Fruit fly (Drosophila melanogaster): Measurements from ENCODE around the gene alpha-Est9.

Gene alpha-Est9

DNA sequence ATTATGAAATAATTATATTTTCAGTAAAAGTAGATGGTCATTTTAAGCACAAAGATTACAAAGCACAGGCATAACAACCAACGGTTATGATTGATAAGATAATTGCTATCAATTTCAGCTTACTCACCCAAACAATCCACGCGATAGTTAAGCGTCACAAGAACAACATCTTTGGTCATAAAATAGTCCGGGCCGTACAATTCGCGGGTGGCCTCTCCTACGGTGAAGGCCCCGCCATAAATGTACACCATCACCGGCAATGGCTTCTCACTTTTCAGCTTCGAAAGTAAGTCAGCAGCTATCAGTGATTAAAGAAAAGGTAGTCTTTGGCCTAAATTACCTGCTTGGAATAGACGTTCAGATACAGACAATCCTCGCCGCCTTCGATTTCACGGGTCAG lies 30.7 kb upstream of the alpha-Est9 start:
- TF ChIP-seq cic (GFP tag; optimal IDR thresholded peaks at IDR 0.05) (no peak), tj (GFP tag; optimal IDR thresholded peaks at IDR 0.05) (no peak), Hr96 (GFP tag; optimal IDR thresholded peaks at IDR 0.05) (no peak), CG33017 (tag; optimal IDR thresholded peaks at IDR 0.05) (no peak), CG12768 (GFP tag; optimal IDR thresholded peaks at IDR 0.05) (no peak), ovo (GFP tag; optimal IDR thresholded peaks at IDR 0.05) (no peak), CG1620 (GFP tag; optimal IDR thresholded peaks at IDR 0.05) (no peak), CG7101 (tag; optimal IDR thresholded peaks at IDR 0.05) (no peak), Clk (GFP tag; optimal IDR thresholded peaks at IDR 0.05) (no peak), CG14711 (tag; optimal IDR thresholded peaks at IDR 0.05) (no peak), CG5204 (GFP tag; optimal IDR thresholded peaks at IDR 0.05) (no peak), CG11617 (GFP tag; optimal IDR thresholded peaks at IDR 0.05) (no peak), CG7045 (GFP tag; optimal IDR thresholded peaks at IDR 0.05) (no peak), Crg-1 (GFP tag; optimal IDR thresholded peaks at IDR 0.05) (no peak), toe (GFP tag; optimal IDR thresholded peaks at IDR 0.05) (no peak)

DNA sequence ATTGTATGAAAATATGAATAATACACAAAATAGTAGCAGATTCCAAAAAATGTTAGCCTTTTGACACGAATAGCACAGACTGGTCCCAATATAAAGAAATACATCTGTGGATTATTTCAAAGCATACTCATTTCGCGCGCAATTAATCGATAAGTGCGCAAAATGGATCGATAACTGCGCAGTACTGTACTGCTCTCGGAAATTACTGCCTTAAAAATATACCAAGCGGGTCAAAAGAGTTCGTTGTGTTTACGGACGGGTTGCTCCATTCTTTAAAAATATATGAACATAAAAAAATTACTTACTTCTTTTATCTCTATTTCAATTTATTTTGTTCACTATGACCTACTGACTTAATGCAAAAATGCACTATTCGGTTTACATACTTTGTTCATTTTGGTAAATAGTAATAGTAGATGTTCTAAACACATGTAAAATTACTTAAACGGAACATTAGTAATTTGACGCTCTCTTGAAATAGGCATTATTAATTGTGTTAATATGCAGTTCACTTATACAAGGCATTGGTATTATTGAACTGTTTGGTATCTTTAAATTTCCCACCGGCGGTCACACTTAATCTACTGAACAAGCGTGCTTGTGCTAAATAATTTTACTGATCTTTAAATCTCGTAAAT lies 25.4 kb upstream of the alpha-Est9 start, which contains the start of the genes Rtnl2 and alphaTub84D:
Gene Rtnl2, minus strand, starts transcription at position 58 of the 638 bp plus-strand sequence.
Gene alphaTub84D, plus strand, starts transcription at position 570 of the 638 bp plus-strand sequence.
- TF ChIP-seq bab1 (GFP tag; optimal IDR thresholded peaks at IDR 0.05) = no peak
- no peak for TF ChIP-seq CG33017 (tag; optimal IDR thresholded peaks at IDR 0.05)
- TF ChIP-seq CG5204 (GFP tag; optimal IDR thresholded peaks at IDR 0.05) = no peak
- TF ChIP-seq Mnt (GFP tag; optimal IDR thresholded peaks at IDR 0.05) = no peak
- no peak for TF ChIP-seq CG12768 (GFP tag; optimal IDR thresholded peaks at IDR 0.05)
- no peak for TF ChIP-seq pad (GFP tag; optimal IDR thresholded peaks at IDR 0.05)
- no peak for TF ChIP-seq CG7045 (GFP tag; optimal IDR thresholded peaks at IDR 0.05)
- TF ChIP-seq CG11617 (GFP tag; optimal IDR thresholded peaks at IDR 0.05) = no peak
- no peak for TF ChIP-seq CG7101 (tag; optimal IDR thresholded peaks at IDR 0.05)
- no peak for TF ChIP-seq Hr96 (GFP tag; optimal IDR thresholded peaks at IDR 0.05)
- TF ChIP-seq CG14711 (tag; optimal IDR thresholded peaks at IDR 0.05) = no peak
- no peak for TF ChIP-seq ovo (GFP tag; optimal IDR thresholded peaks at IDR 0.05)
- TF ChIP-seq kay (GFP tag; ENCODE audit: borderline replicate concordance) = no peak

DNA sequence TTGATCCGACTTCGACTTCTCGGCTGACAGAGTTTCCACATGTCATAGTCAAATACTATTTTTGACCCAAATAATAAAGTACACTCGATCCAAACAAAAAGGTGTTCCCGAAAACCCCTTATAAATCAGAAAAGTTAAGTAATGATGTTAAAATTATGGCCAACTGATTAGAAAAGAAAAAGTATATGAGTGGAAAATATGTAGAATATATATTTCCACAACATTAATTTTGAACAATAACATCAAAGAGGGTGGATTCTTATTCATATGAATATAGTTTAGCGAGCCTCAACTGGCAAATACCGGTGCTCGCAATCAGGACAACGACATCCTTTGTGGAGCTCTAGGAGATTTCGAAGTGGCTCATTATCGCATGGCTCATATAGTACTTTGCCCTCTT lies 23.8 kb upstream of the alpha-Est9 start, which contains the start of gene alpha-Est6:
Gene alpha-Est6, minus strand, starts transcription at position 101 of the 400 bp plus-strand sequence.
- TF ChIP-seq ovo (GFP tag; optimal IDR thresholded peaks at IDR 0.05) (no peak), pad (GFP tag; optimal IDR thresholded peaks at IDR 0.05) (no peak), bab1 (GFP tag; optimal IDR thresholded peaks at IDR 0.05) (no peak), toe (GFP tag; optimal IDR thresholded peaks at IDR 0.05) (no peak), cic (GFP tag; optimal IDR thresholded peaks at IDR 0.05) (no peak), Clk (GFP tag; optimal IDR thresholded peaks at IDR 0.05) (no peak), Hr96 (GFP tag; optimal IDR thresholded peaks at IDR 0.05) (no peak), cnc (optimal IDR thresholded peaks at IDR 0.05) (no peak), CG12768 (GFP tag; optimal IDR thresholded peaks at IDR 0.05) (no peak), CG7101 (tag; optimal IDR thresholded peaks at IDR 0.05) (no peak), CG7045 (GFP tag; optimal IDR thresholded peaks at IDR 0.05) (no peak), CG11617 (GFP tag; optimal IDR thresholded peaks at IDR 0.05) (no peak), CG14711 (tag; optimal IDR thresholded peaks at IDR 0.05) (no peak), kay (GFP tag; ENCODE audit: borderline replicate concordance) (no peak), CG1620 (GFP tag; optimal IDR thresholded peaks at IDR 0.05) (no peak), CG5204 (GFP tag; optimal IDR thresholded peaks at IDR 0.05) (no peak), Crg-1 (GFP tag; optimal IDR thresholded peaks at IDR 0.05) (no peak)

DNA sequence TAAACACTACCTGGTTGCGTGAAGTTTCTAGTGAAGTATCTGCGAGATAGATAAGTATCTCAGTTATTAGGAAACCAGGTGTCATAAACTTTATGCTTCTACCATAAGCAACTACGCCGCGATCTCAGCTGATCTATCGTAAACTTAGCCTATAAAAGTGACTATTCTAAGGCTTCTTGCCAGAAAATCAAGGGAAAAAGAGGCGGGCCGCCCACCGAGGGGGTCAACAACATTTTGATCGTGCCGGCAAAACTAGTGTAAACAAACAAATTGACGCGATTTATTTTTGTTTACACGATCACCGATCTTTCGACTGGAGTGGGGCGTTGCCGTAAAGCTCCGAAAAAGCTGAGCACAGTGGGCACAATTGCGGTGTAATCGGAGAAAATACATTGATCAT lies 19.3 kb upstream of the alpha-Est9 start:
- TF ChIP-seq CG33017 (tag; optimal IDR thresholded peaks at IDR 0.05) (peak; percentile 11), ovo (GFP tag; optimal IDR thresholded peaks at IDR 0.05) (no peak)

DNA sequence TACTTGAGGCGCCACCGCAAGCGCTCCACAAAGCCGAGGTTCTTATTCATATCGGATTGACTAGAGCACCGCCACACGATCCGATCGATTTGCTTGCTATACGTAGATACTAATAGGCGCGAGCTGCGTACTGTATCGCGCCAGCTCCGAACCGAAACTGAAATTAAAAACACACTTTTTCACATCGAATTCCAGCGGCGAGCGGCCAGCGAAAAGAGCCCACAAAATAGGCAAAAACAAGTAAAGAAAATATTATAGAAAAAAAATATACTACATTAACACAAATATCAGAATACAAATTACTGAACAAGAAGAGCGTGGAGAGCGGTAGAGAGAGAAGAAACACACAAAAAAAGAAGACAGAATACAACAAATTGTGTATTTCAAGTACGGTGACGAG lies 18.7 kb upstream of the alpha-Est9 start, which contains the start of gene alpha-Est7:
Gene alpha-Est7, minus strand, starts transcription at position 160 of the 400 bp plus-strand sequence.
- TF ChIP-seq Crg-1 (GFP tag; optimal IDR thresholded peaks at IDR 0.05) = no peak
- TF ChIP-seq Clk (GFP tag; optimal IDR thresholded peaks at IDR 0.05) = no peak
- no peak for TF ChIP-seq CG7045 (GFP tag; optimal IDR thresholded peaks at IDR 0.05)
- TF ChIP-seq toe (GFP tag; optimal IDR thresholded peaks at IDR 0.05) = peak; percentile 7
- TF ChIP-seq ovo (GFP tag; optimal IDR thresholded peaks at IDR 0.05) = no peak
- TF ChIP-seq tj (GFP tag; optimal IDR thresholded peaks at IDR 0.05) = no peak
- peak; percentile 91 for TF ChIP-seq kay (GFP tag; ENCODE audit: borderline replicate concordance)
- no peak for TF ChIP-seq pad (GFP tag; optimal IDR thresholded peaks at IDR 0.05)
- no peak for TF ChIP-seq Hr96 (GFP tag; optimal IDR thresholded peaks at IDR 0.05)
- no peak for TF ChIP-seq CG1620 (GFP tag; optimal IDR thresholded peaks at IDR 0.05)
- TF ChIP-seq CG12768 (GFP tag; optimal IDR thresholded peaks at IDR 0.05) = peak; percentile 33
- no peak for TF ChIP-seq bab1 (GFP tag; optimal IDR thresholded peaks at IDR 0.05)
- no peak for TF ChIP-seq cnc (optimal IDR thresholded peaks at IDR 0.05)

DNA sequence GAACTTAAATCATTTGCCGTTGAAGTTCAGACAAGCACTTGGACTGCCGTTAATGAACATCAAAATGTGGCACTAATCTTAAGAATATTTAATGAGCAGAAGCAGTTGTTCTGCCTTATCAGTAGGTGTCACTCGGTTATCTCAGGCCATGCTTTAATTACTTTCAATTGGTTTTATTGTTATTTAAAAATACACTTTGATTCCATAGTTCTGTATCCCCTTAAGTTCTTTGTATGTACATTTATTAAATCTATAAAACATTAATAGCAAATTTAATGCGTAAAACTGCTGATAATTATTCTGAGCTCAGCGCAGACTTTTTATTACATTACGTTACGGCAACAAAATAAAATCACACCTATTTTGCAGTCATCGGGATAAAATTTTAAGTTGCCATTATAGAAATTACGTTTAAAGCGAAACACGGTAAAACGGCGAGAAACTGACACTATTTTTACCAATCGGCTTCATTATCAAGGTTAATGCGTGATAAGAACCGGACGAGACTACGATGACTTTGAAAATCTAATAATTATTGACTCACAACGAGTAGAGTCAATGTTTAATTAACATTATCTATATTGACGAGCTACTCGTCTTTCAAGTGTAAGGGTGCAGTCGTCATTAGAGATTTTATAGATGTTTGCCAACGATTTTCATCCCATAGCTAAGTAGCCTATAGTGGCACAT lies 17.5 kb upstream of the alpha-Est9 start:
- peak; percentile 60 for TF ChIP-seq Crg-1 (GFP tag; optimal IDR thresholded peaks at IDR 0.05)
- TF ChIP-seq ovo (GFP tag; optimal IDR thresholded peaks at IDR 0.05) = peak; percentile 27
- peak; percentile 59 for TF ChIP-seq CG33017 (tag; optimal IDR thresholded peaks at IDR 0.05)
- TF ChIP-seq CG7101 (tag; optimal IDR thresholded peaks at IDR 0.05) = peak; percentile 65
- TF ChIP-seq tj (GFP tag; optimal IDR thresholded peaks at IDR 0.05) = no peak
- TF ChIP-seq CG12768 (GFP tag; optimal IDR thresholded peaks at IDR 0.05) = peak; percentile 44
- peak in 1 of 2 experiments; percentile 31 for TF ChIP-seq cnc (optimal IDR thresholded peaks at IDR 0.05)
- TF ChIP-seq CG11617 (GFP tag; optimal IDR thresholded peaks at IDR 0.05) = no peak
- peak; percentile 61 for TF ChIP-seq kay (GFP tag; ENCODE audit: borderline replicate concordance)
- no peak for TF ChIP-seq Hr96 (GFP tag; optimal IDR thresholded peaks at IDR 0.05)
- peak; percentile 10 for TF ChIP-seq Mnt (GFP tag; optimal IDR thresholded peaks at IDR 0.05)
- peak; percentile 5 for TF ChIP-seq CG7045 (GFP tag; optimal IDR thresholded peaks at IDR 0.05)
- TF ChIP-seq CG5204 (GFP tag; optimal IDR thresholded peaks at IDR 0.05) = peak; percentile 20
- peak; percentile 26 for TF ChIP-seq toe (GFP tag; optimal IDR thresholded peaks at IDR 0.05)
- peak; percentile 24 for TF ChIP-seq cic (GFP tag; optimal IDR thresholded peaks at IDR 0.05)
- no peak for TF ChIP-seq Clk (GFP tag; optimal IDR thresholded peaks at IDR 0.05)
- peak; percentile 16 for TF ChIP-seq CG14711 (tag; optimal IDR thresholded peaks at IDR 0.05)
- no peak for TF ChIP-seq pad (GFP tag; optimal IDR thresholded peaks at IDR 0.05)
- no peak for TF ChIP-seq bab1 (GFP tag; optimal IDR thresholded peaks at IDR 0.05)
- no peak for TF ChIP-seq CG1620 (GFP tag; optimal IDR thresholded peaks at IDR 0.05)
